Worm (Caenorhabditis elegans): ENCODE data around the gene dhs-22.

ce11 chrV:14408774-14409173 is 12.5 kb downstream of the dhs-22 start, which contains the start of gene gnrr-2:
- TF ChIP-seq ces-1 (GFP tag; optimal IDR thresholded peaks at IDR 0.05) (no peak), bed-3 (GFP tag; optimal IDR thresholded peaks at IDR 0.05) (no peak), cnd-1 (tag; optimal IDR thresholded peaks at IDR 0.05) (no peak), elt-3 (tag; optimal IDR thresholded peaks at IDR 0.05) (no peak), unc-39 (tag; optimal IDR thresholded peaks at IDR 0.05) (no peak), nhr-28 (tag; optimal IDR thresholded peaks at IDR 0.05) (no peak), pha-4 (tag; optimal IDR thresholded peaks at IDR 0.05) (no peak), nhr-237 (tag; optimal IDR thresholded peaks at IDR 0.05) (no peak), lsy-2 (tag; optimal IDR thresholded peaks at IDR 0.05) (no peak)
